Worm (Caenorhabditis elegans): ENCODE measurements around the gene srw-51.

Gene srw-51

DNA sequence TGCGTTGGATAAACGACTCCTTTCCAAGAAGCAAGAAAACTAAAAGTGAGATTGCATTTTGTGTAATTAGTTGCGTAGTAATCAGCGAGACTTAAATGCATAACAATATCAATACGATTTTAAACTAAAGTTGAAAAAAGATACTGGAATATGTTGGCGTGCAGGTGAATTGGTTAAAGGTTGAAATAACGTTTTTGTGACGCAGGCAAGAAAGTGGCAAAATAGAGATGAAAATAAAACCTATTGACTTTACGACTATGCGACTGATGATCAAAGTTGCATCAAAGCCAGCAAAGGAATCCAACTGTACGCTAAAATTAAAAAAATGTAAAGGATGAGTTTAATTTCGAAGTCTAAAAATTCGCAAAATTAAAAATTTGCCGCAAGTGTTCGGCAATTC, 5.3 kb downstream of the srw-51 start, which contains the start of gene srh-102:
srh-102 (minus strand) TSS at position 101 of the 400 bp plus-strand sequence.
- TF ChIP-seq madf-2 (tag; optimal IDR thresholded peaks at IDR 0.05) = no peak
- no peak for TF ChIP-seq ceh-18 (tag; optimal IDR thresholded peaks at IDR 0.05)
- TF ChIP-seq hlh-30 (tag; optimal IDR thresholded peaks at IDR 0.05; ENCODE audit: insufficient read depth) = no peak
- no peak for TF ChIP-seq odd-2 (tag; optimal IDR thresholded peaks at IDR 0.05)
- TF ChIP-seq ceh-9 (tag; optimal IDR thresholded peaks at IDR 0.05) = no peak
- TF ChIP-seq pax-1 (tag; optimal IDR thresholded peaks at IDR 0.05) = no peak
- TF ChIP-seq che-1 (tag; optimal IDR thresholded peaks at IDR 0.05) = no peak
- no peak for TF ChIP-seq gmeb-2 (tag; optimal IDR thresholded peaks at IDR 0.05)
- TF ChIP-seq pag-3 (tag; optimal IDR thresholded peaks at IDR 0.05; ENCODE audit: borderline replicate concordance) = no peak
- TF ChIP-seq ceh-45 (GFP tag; IDR thresholded peaks at IDR 0.05) = no peak
- TF ChIP-seq lim-6 (tag; optimal IDR thresholded peaks at IDR 0.05) = no peak
- no peak for TF ChIP-seq ama-1 (optimal IDR thresholded peaks at IDR 0.05)
- no peak for TF ChIP-seq pat-9 (tag; optimal IDR thresholded peaks at IDR 0.05)
- TF ChIP-seq elt-2 (tag; optimal IDR thresholded peaks at IDR 0.05) = no peak
- TF ChIP-seq sdc-2 (tag; optimal IDR thresholded peaks at IDR 0.05) = no peak
- no peak for TF ChIP-seq ceh-34 (tag; optimal IDR thresholded peaks at IDR 0.05)
- TF ChIP-seq dmd-4 (tag; optimal IDR thresholded peaks at IDR 0.05; ENCODE audit: borderline replicate concordance) = no peak
- TF ChIP-seq pha-2 (tag; optimal IDR thresholded peaks at IDR 0.05) = no peak

DNA sequence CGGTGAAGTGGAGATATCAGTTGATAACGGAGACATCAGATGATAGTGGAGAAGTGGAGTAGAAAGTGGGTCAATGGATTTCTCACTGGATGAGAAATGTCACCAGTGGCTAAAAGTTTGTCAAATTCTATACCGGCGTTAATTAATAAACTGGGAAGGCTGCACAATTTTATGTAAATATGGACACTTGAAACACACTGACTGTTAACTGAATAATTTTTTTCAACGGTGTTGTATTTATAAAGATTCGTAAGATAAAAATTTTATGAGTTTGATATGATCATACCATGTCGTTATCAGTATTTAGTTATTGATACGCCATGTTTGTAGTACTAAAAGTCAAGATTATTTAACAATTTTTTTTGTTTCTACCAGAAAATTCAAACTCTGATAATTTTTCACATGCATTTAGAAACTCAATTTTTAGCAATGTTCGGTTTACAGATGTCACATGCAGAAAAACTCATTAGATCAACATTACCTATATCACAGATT, 11.2 kb downstream of the srw-51 start, which contains the start of gene F40D4.12:
F40D4.12 (plus strand) TSS at position 445 of the 495 bp plus-strand sequence.
- TF ChIP-seq C08G9.2 (tag; optimal IDR thresholded peaks at IDR 0.05) (no peak), elt-2 (tag; optimal IDR thresholded peaks at IDR 0.05) (peak; percentile 58)

DNA sequence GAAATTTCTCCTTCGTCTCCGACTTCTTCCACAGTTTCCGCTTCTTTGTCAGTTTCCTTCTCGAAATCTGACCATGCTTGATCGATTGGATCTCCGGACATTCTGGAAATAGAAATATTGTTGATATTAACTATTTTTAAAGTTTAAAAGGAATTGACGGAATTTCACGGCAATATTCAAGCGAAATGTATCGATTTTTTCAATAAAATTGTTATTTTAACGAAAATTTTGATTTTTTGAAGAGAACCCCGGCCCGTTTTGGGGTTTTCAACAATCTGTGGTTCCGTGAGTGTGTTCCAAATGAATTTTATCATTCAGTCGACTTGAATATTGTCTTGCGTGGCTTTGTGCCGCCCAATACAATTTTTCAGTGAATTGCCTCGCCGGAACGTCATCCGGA, 13.6 kb downstream of the srw-51 start, which contains the start of gene F40D4.13:
F40D4.13 (minus strand) TSS at position 101 of the 400 bp plus-strand sequence.
- TF ChIP-seq K02D7.2 (tag; optimal IDR thresholded peaks at IDR 0.05) (no peak), hlh-15 (tag; optimal IDR thresholded peaks at IDR 0.05) (no peak), pag-3 (tag; optimal IDR thresholded peaks at IDR 0.05; ENCODE audit: borderline replicate concordance) (no peak), ama-1 (optimal IDR thresholded peaks at IDR 0.05) (no peak), F13H6.1 (tag; optimal IDR thresholded peaks at IDR 0.05) (no peak), ceh-18 (tag; optimal IDR thresholded peaks at IDR 0.05) (no peak), ceh-9 (tag; optimal IDR thresholded peaks at IDR 0.05) (no peak), hlh-8 (tag; optimal IDR thresholded peaks at IDR 0.05) (no peak), lin-11 (tag; optimal IDR thresholded peaks at IDR 0.05) (no peak), tbx-2 (tag; optimal IDR thresholded peaks at IDR 0.05) (no peak), nfya-1 (tag; optimal IDR thresholded peaks at IDR 0.05) (no peak)

DNA sequence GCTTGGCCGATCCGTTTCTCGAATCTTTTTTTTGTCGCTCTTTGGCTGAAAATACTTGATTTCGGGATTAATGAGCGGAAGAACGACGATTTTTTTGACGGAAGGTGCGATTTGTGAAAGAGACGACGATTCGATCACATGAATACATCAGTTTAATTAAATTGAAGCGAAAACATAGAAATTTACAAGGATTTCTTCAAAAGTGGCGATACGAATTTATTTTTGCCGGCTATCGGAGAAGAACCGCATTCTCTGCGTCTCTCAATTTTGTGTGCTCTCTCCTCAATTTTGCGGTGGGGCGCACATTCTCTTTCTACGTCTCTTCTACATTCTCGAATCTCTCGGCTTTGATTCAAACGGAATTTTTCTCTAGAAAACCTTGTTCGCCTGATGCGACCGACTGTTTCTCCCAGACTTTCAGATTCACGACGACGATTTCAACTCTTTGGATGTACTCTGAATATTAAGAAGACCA, 15.3 kb downstream of the srw-51 start, which contains the start of gene F40D4.17:
F40D4.17 (minus strand) TSS at position 51 of the 475 bp plus-strand sequence.
- TF ChIP-seq lim-6 (tag; optimal IDR thresholded peaks at IDR 0.05) (no peak), ceh-22 (tag; optimal IDR thresholded peaks at IDR 0.05) (no peak), odd-2 (tag; optimal IDR thresholded peaks at IDR 0.05) (no peak), hlh-15 (tag; optimal IDR thresholded peaks at IDR 0.05) (no peak), lin-11 (tag; optimal IDR thresholded peaks at IDR 0.05) (no peak), unc-42 (tag; optimal IDR thresholded peaks at IDR 0.05) (no peak), hlh-8 (tag; optimal IDR thresholded peaks at IDR 0.05) (no peak), mec-3 (tag; optimal IDR thresholded peaks at IDR 0.05; ENCODE audit: borderline replicate concordance) (no peak), fax-1 (tag; optimal IDR thresholded peaks at IDR 0.05) (no peak), fkh-10 (GFP tag; optimal IDR thresholded peaks at IDR 0.05) (no peak), eyg-1 (tag; optimal IDR thresholded peaks at IDR 0.05) (no peak), pha-4 (tag; optimal IDR thresholded peaks at IDR 0.05) (no peak), ceh-2 (tag; optimal IDR thresholded peaks at IDR 0.05) (no peak)

DNA sequence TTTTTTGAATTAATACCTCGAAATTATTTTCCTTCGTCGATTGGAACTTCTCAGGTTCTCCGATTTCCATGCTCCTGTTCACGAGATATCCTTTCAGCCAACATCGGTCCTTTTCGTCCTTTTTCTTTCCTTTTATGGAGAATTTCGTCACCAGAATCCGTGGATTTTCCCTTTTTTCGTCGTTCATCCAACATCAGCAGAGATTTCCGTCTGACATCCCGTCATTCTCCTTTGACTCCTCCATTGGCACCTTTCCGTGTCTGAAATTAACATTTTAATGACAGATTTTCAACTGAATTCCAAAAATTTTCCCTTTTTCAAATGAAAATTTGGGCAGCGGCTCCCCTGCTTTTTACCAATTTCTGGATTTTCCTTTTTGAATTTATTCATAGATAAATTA, 15.8 kb downstream of the srw-51 start:
- no peak for TF ChIP-seq ref-2 (tag; optimal IDR thresholded peaks at IDR 0.05)
